Fruit fly (Drosophila melanogaster) whole organism, adult: Measurements from ENCODE around the gene CG8927.
A peak's percentile ranks its signal among the peaks of the same experiment; 100 is the strongest.

Experiments
- CG11617 ChIP-seq: fragments of 200-800 bp; sonication (Bioruptor generic); optimal IDR thresholded peaks from 2 replicates; lab custom pipeline; 2017; ENCODE audit warnings: mild to moderate bottlenecking, missing biosample characterization, missing genetic modification reagents, missing genetic modification characterization
- CG12768 ChIP-seq: fragments of 200-800 bp; sonication (Bioruptor generic); optimal IDR thresholded peaks from 2 replicates; lab custom pipeline; 2017; ENCODE audit warnings: missing biosample characterization, missing genetic modification characterization, mild to moderate bottlenecking, moderate library complexity, missing genetic modification reagents
- CG14711 ChIP-seq: fragments of 200-800 bp; sonication (Bioruptor generic); optimal IDR thresholded peaks from 2 replicates; lab custom pipeline; 2018; ENCODE audit warnings: missing biosample characterization, mild to moderate bottlenecking, missing genetic modification characterization, moderate library complexity
- CG1620 ChIP-seq: fragments of 200-800 bp; sonication (Bioruptor generic); optimal IDR thresholded peaks from 2 replicates; lab custom pipeline; 2016; ENCODE audit warnings: missing biosample characterization, missing genetic modification characterization
- CG33017 ChIP-seq: fragments of 200-800 bp; sonication (Bioruptor generic); optimal IDR thresholded peaks from 2 replicates; lab custom pipeline; 2018; ENCODE audit warnings: missing biosample characterization, mild to moderate bottlenecking, missing genetic modification characterization, moderate library complexity
- CG5204 ChIP-seq: fragments of 200-800 bp; sonication (Bioruptor generic); optimal IDR thresholded peaks from 2 replicates; lab custom pipeline; 2016; ENCODE audit warnings: missing biosample characterization, missing genetic modification characterization
- CG7045 ChIP-seq: fragments of 200-800 bp; sonication (Bioruptor generic); optimal IDR thresholded peaks from 2 replicates; lab custom pipeline; 2017; ENCODE audit warnings: missing biosample characterization, mild to moderate bottlenecking, missing genetic modification characterization
- CG7101 ChIP-seq: fragments of 200-800 bp; sonication (Bioruptor generic); optimal IDR thresholded peaks from 2 replicates; lab custom pipeline; 2018; ENCODE audit warnings: missing biosample characterization, mild to moderate bottlenecking, missing genetic modification characterization, moderate library complexity
- Clk ChIP-seq: fragments of 200-800 bp; sonication (Bioruptor generic); optimal IDR thresholded peaks from 2 replicates; lab custom pipeline; 2017; ENCODE audit warnings: missing biosample characterization, missing genetic modification characterization
- Crg-1 ChIP-seq: fragments of 200-800 bp; sonication (Bioruptor generic); optimal IDR thresholded peaks from 2 replicates; lab custom pipeline; 2016; ENCODE audit warnings: missing biosample characterization, missing genetic modification characterization
- Hr96 ChIP-seq: fragments of 200-800 bp; sonication (Bioruptor generic); optimal IDR thresholded peaks from 2 replicates; lab custom pipeline; 2016; ENCODE audit warnings: missing biosample characterization, missing genetic modification characterization
- Mnt ChIP-seq: fragments of 200-800 bp; sonication (Bioruptor generic); optimal IDR thresholded peaks from 2 replicates; lab custom pipeline; 2016; ENCODE audit warnings: missing biosample characterization, mild to moderate bottlenecking, missing genetic modification characterization
- bab1 ChIP-seq: fragments of 200-800 bp; sonication (Bioruptor generic); optimal IDR thresholded peaks from 3 replicates; lab custom pipeline; 2019; ENCODE audit warnings: missing biosample characterization, mild to moderate bottlenecking, missing genetic modification characterization, moderate library complexity
- cic ChIP-seq: fragments of 200-800 bp; sonication (Bioruptor generic); optimal IDR thresholded peaks from 2 replicates; lab custom pipeline; 2017; ENCODE audit warnings: missing biosample characterization, mild to moderate bottlenecking, missing genetic modification characterization, moderate library complexity
- cnc ChIP-seq, 2 experiments: fragments of >200 bp; optimal IDR thresholded peaks; 2 replicates each; lab custom pipeline; 2017
- kay ChIP-seq: fragments of 200-800 bp; sonication (Bioruptor generic); peaks from one replicate; lab custom pipeline; 2016; ENCODE audit warnings: missing biosample characterization, missing genetic modification characterization, borderline replicate concordance
- ovo ChIP-seq: fragments of 200-800 bp; sonication (Bioruptor generic); optimal IDR thresholded peaks from 2 replicates; lab custom pipeline; 2016; ENCODE audit warnings: missing biosample characterization, missing genetic modification characterization
- pad ChIP-seq: fragments of 200-800 bp; sonication (Bioruptor generic); optimal IDR thresholded peaks from 3 replicates; lab custom pipeline; 2017; ENCODE audit warnings: missing biosample characterization, missing genetic modification characterization, mild to moderate bottlenecking, moderate library complexity, missing genetic modification reagents
- tj ChIP-seq: fragments of 200-800 bp; sonication (Bioruptor generic); optimal IDR thresholded peaks from 3 replicates; lab custom pipeline; 2017; ENCODE audit warnings: missing biosample characterization, mild to moderate bottlenecking, missing genetic modification characterization, moderate library complexity
- toe ChIP-seq: fragments of 200-800 bp; sonication (Bioruptor generic); optimal IDR thresholded peaks from 2 replicates; lab custom pipeline; 2016; ENCODE audit warnings: missing biosample characterization, missing genetic modification characterization

Gene CG8927

DNA sequence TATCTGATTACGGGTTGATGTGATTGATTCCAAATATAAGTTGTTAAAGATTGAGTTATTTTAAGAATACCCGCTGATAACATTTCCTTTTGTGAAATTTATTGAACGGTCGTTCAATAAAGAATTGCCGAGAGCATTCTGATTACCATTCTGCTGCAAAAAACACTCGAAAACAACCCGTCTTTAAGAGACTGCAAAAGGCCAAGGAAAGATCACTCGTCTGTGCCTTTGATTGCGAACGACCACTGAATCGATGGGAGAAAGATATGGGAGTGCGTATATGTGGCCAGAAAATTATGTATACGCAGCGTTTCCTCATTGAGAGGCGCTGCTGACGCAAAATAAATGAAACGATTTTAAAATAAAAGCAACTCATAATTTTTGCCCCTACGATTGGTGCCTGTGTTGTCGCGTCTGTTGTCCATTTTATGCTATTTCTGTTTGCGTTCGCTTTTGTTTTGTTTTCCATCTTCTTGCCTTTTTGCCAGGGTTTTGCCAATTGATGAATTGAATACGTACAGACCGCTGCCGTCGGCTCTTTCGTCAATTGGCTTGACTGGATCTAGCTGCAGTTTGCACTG, 9.5 kb downstream of the CG8927 start:
- TF ChIP-seq CG7101 (tag; lab: Kevin White, UChicago): no peak
- TF ChIP-seq tj (GFP tag; lab: Kevin White, UChicago): peak; percentile 85

DNA sequence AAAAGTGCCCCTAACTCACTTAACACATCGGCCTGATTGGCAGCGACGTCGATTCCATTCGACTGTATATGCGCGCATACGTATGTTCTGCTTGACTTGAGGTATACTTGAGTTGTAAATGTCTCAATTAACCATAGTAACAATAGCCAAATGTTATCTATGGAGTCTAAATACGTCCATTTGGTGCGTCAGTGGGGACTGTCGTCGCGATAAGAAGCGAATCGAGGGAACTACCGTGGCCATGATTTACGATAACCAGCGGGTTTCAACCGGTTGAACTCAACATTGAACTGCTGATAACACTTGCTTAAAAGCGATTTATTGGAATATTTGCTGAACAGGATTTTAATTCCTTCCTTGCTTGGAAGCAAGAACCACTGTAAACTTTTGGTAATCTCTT, 10.0 kb downstream of the CG8927 start:
- TF ChIP-seq Crg-1 (GFP tag; lab: Kevin White, UChicago): no peak
- no peak for TF ChIP-seq CG12768 (GFP tag; lab: Kevin White, UChicago)
- TF ChIP-seq cic: peak; percentile 94
- TF ChIP-seq tj (GFP tag; lab: Kevin White, UChicago): peak; percentile 43

- no peak for TF ChIP-seq CG7045 (GFP tag; lab: Kevin White, UChicago)
- no peak for TF ChIP-seq CG14711 (tag; lab: Kevin White, UChicago)
- TF ChIP-seq Hr96 (GFP tag; lab: Kevin White, UChicago): no peak
- TF ChIP-seq kay (GFP tag; lab: Kevin White, UChicago): peak; percentile 30
- TF ChIP-seq ovo (GFP tag; lab: Kevin White, UChicago): no peak
Observed at dm6 chr3R:16200497-16201019, 19.7 kb downstream of the CG8927 start.

dm6 chr3R:16202335-16203024, 21.7 kb downstream of the CG8927 start:
- TF ChIP-seq kay (GFP tag; lab: Kevin White, UChicago): no peak
- TF ChIP-seq cnc (optimal IDR thresholded peaks at IDR 0.05; lab: Kevin White, UChicago): no peak
- no peak for TF ChIP-seq CG7101 (tag; lab: Kevin White, UChicago)
- peak; percentile 47 for TF ChIP-seq ovo (GFP tag; lab: Kevin White, UChicago)
- no peak for TF ChIP-seq CG33017 (tag; lab: Kevin White, UChicago)
- peak; percentile 7 for TF ChIP-seq bab1 (GFP tag; lab: Kevin White, UChicago)
- TF ChIP-seq CG1620: no peak
- no peak for TF ChIP-seq CG12768 (GFP tag; lab: Kevin White, UChicago)
- no peak for TF ChIP-seq Mnt (GFP tag; lab: Kevin White, UChicago)
- peak; percentile 25 for TF ChIP-seq tj (GFP tag; lab: Kevin White, UChicago)
- TF ChIP-seq cic: no peak
- no peak for TF ChIP-seq CG14711 (tag; lab: Kevin White, UChicago)
- TF ChIP-seq CG11617 (GFP tag; lab: Kevin White, UChicago): no peak
- no peak for TF ChIP-seq CG7045 (GFP tag; lab: Kevin White, UChicago)
- peak; percentile 14 for TF ChIP-seq pad (GFP tag; lab: Kevin White, UChicago)

- TF ChIP-seq Mnt (GFP tag; lab: Kevin White, UChicago) (peak; percentile 56), CG5204 (no peak)
Observed at dm6 chr3R:16203025-16203421, 22.2 kb downstream of the CG8927 start, which contains the start of the genes CG6126 and CG31287. CG6126 (minus strand) TSS chr3R:16203083. CG31287 (plus strand) TSS chr3R:16203371.

- TF ChIP-seq CG1620: peak; percentile 95
- peak; percentile 73 for TF ChIP-seq cic
- TF ChIP-seq Mnt (GFP tag; lab: Kevin White, UChicago): peak; percentile 88
- TF ChIP-seq CG12768 (GFP tag; lab: Kevin White, UChicago): peak; percentile 41
- peak; percentile 79 for TF ChIP-seq ovo (GFP tag; lab: Kevin White, UChicago)
- TF ChIP-seq CG14711 (tag; lab: Kevin White, UChicago): peak; percentile 73
- peak; percentile 88 for TF ChIP-seq toe (GFP tag; lab: Kevin White, UChicago)
- peak; percentile 52 for TF ChIP-seq tj (GFP tag; lab: Kevin White, UChicago)
- peak; percentile 19 for TF ChIP-seq CG11617 (GFP tag; lab: Kevin White, UChicago)
- TF ChIP-seq Clk: peak; percentile 5
- TF ChIP-seq CG5204: peak; percentile 86
- peak; percentile 84 for TF ChIP-seq CG7101 (tag; lab: Kevin White, UChicago)
- TF ChIP-seq Crg-1 (GFP tag; lab: Kevin White, UChicago): peak; percentile 90
- peak; percentile 76 for TF ChIP-seq pad (GFP tag; lab: Kevin White, UChicago)
- TF ChIP-seq CG33017 (tag; lab: Kevin White, UChicago): peak; percentile 55
- peak; percentile 69 for TF ChIP-seq CG7045 (GFP tag; lab: Kevin White, UChicago)
- TF ChIP-seq kay (GFP tag; lab: Kevin White, UChicago): peak; percentile 85
- peak; percentile 81 for TF ChIP-seq bab1 (GFP tag; lab: Kevin White, UChicago)
- peak; percentile 87 for TF ChIP-seq Hr96 (GFP tag; lab: Kevin White, UChicago)
- TF ChIP-seq cnc (optimal IDR thresholded peaks at IDR 0.05; lab: Kevin White, UChicago): no peak
Observed at dm6 chr3R:16205155-16205778, 24.4 kb downstream of the CG8927 start, which contains the start of gene mtSSB. mtSSB (minus strand) TSS chr3R:16205250.
